Fruit fly (Drosophila melanogaster): ENCODE measurements around the gene CG31274.

CG31274 gene

DNA sequence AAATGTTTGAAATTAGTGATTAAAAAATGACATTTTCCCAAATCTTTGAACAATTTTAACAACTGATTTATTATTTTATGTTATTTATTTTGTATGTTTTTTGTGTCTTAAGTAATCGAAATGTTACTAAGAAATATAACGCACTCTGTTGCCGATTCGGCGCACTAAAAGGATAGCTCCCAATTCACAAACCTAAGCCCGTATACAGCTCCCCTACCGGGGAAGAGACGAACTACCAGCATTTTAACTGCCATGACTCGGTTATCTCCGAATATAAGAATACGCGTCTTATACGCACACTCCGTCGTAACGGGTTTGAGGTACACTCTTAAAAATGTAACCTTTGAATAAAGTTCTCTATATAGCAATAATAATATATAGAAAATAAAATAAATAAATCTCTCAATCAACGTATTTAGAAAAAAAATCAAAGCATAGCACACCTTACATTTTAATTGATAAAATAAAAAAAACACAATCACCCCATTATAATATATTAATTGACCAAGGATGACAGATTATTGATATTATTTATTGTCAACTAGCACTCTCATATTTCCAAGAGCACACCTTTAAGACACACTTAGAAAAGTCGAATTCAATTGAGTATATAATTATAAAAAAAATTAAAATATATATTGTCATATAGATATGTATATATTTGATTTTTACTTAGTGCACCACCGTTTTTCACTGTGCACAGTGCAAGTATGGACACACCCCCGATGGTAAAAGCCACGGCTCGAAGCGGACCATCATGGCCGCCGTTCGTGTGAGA lies 34.9 kb upstream of the CG31274 start (continued):
- TF ChIP-seq CG8388 (GFP tag; optimal IDR thresholded peaks at IDR 0.05) (peak; percentile 87), sd (tag; optimal IDR thresholded peaks at IDR 0.05) (peak; percentile 31), CG14014 (GFP tag; IDR thresholded peaks at IDR 0.05) (peak; percentile 42; the same call in 1 of the 2 replicates), Pdp1 (GFP tag; optimal IDR thresholded peaks at IDR 0.05) (peak in 1 of 2 experiments; percentile 51), NFAT (GFP tag; IDR thresholded peaks at IDR 0.05) (peak; percentile 60), D (optimal IDR thresholded peaks at IDR 0.05) (no peak), D (GFP tag; optimal IDR thresholded peaks at IDR 0.05) (peak; percentile 90), CG9727 (GFP tag; optimal IDR thresholded peaks at IDR 0.05) (peak; percentile 95), luna (GFP tag; optimal IDR thresholded peaks at IDR 0.05) (no peak), CG33557 (GFP tag; optimal IDR thresholded peaks at IDR 0.05) (peak; percentile 92), CG3407 (GFP tag; optimal IDR thresholded peaks at IDR 0.05) (peak; percentile 80), CG17186 (GFP tag; optimal IDR thresholded peaks at IDR 0.05) (no peak), Deaf1 (tag; optimal IDR thresholded peaks at IDR 0.05) (peak; percentile 76), CG10959 (GFP tag; IDR thresholded peaks at IDR 0.05) (peak; percentile 52), schlank (tag; optimal IDR thresholded peaks at IDR 0.05) (no peak), BEAF-32 (GFP tag; optimal IDR thresholded peaks at IDR 0.05) (no peak), CG1792 (GFP tag; optimal IDR thresholded peaks at IDR 0.05) (no peak), Dbx (GFP tag; IDR thresholded peaks at IDR 0.05) (peak; percentile 6; the same call in 1 of the 3 replicates), CG30020 (tag; optimal IDR thresholded peaks at IDR 0.05) (no peak), CG13894 (tag; optimal IDR thresholded peaks at IDR 0.05) (no peak), CG31388 (GFP tag; optimal IDR thresholded peaks at IDR 0.05) (peak; percentile 24), GATAe (GFP tag; conservative IDR thresholded peaks at IDR 0.05) (no peak), Med (GFP tag) (no peak), NfI (GFP tag; optimal IDR thresholded peaks at IDR 0.05) (peak; percentile 71), CG18599 (GFP tag; optimal IDR thresholded peaks at IDR 0.05) (peak; percentile 84), dysf (GFP tag; IDR thresholded peaks at IDR 0.05) (peak; percentile 66), jing (GFP tag; optimal IDR thresholded peaks at IDR 0.05) (no peak), Ada2b (GFP tag; IDR thresholded peaks at IDR 0.05) (peak; percentile 51), Stat92E (GFP tag; optimal IDR thresholded peaks at IDR 0.05) (peak in 1 of 3 experiments; percentile 5), caup (GFP tag; optimal IDR thresholded peaks at IDR 0.05; ENCODE audit: severe bottlenecking) (peak; percentile 84), hth (optimal IDR thresholded peaks at IDR 0.05) (no peak), sqz (GFP tag; optimal IDR thresholded peaks at IDR 0.05) (peak; percentile 60), Aef1 (GFP tag; IDR thresholded peaks at IDR 0.05) (peak; percentile 26; the same call in 2 of the 3 replicates), pum (GFP tag; optimal IDR thresholded peaks at IDR 0.05) (peak; percentile 46), CG11085 (GFP tag; IDR thresholded peaks at IDR 0.05) (no peak), CG11696 (GFP tag; IDR thresholded peaks at IDR 0.05) (peak; percentile 24; the same call in 1 of the 2 replicates), az2 (GFP tag; optimal IDR thresholded peaks at IDR 0.05) (peak; percentile 74), cad (GFP tag; optimal IDR thresholded peaks at IDR 0.05) (no peak), Spps (tag; optimal IDR thresholded peaks at IDR 0.05) (peak; percentile 76), CG31441 (GFP tag; IDR thresholded peaks at IDR 0.05) (peak; percentile 94), Max (GFP tag; optimal IDR thresholded peaks at IDR 0.05) (no peak), pita (GFP tag; optimal IDR thresholded peaks at IDR 0.05) (peak; percentile 85), NC2β (GFP tag; optimal IDR thresholded peaks at IDR 0.05) (no peak), H2.0 (GFP tag; IDR thresholded peaks at IDR 0.05) (peak; percentile 67), twi (tag; optimal IDR thresholded peaks at IDR 0.05) (peak; percentile 68), CG9817 (tag; optimal IDR thresholded peaks at IDR 0.05) (peak; percentile 65), CG3065 (GFP tag; optimal IDR thresholded peaks at IDR 0.05) (peak; percentile 42), CG14710 (tag; optimal IDR thresholded peaks at IDR 0.05) (peak; percentile 92), fu2 (GFP tag; optimal IDR thresholded peaks at IDR 0.05) (no peak), CG8478 (optimal IDR thresholded peaks at IDR 0.05) (no peak)
